Worm (Caenorhabditis elegans) whole organism, L4/young adult: ENCODE data around the gene Y37H2C.4.

ENCODE experiments used
- W03F9.2 ChIP-seq: fragments of 150-350 bp; optimal IDR thresholded peaks from 2 replicates; lab custom pipeline; 2014; ENCODE audit warnings: missing biosample characterization, missing genetic modification characterization
- dao-5 ChIP-seq: sonication (generic microtip); optimal IDR thresholded peaks from 2 replicates; lab custom pipeline; 2016; ENCODE audit warnings: missing genotype, missing genetic modification characterization, moderate library complexity, missing compliant biosample characterization
- him-1 ChIP-seq: sonication (generic microtip); optimal IDR thresholded peaks from 2 replicates; lab custom pipeline; 2016; ENCODE audit warnings: missing genotype, missing genetic modification reagents, missing genetic modification characterization, missing compliant biosample characterization

Y37H2C.4 gene

DNA sequence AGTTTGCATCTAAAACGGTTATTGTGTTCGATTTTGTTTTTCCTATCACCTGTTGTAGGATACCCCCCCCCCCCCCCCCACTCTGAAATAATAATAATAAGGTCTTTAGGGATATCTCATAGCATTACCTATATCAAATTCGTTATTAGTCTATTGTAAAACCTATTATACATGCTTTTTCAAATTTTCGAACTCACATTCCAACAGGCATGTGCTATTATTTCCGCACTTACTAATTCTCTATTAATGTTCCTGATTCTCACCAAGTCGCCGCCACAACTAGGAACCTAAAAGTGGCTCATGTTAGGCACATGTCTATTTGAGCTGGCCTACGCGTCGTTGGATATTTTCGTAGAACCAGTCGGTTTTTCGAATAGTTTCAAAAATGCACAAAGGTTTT lies at the start of gene Y37H2C.4:
TSS of gene Y37H2C.4 (plus strand) at position 301 of the 400 bp plus-strand sequence.
- TF ChIP-seq dao-5 (tag; lab: Kevin White, UChicago) = no peak
- TF ChIP-seq him-1 (tag; lab: Kevin White, UChicago) = no peak
- no peak for TF ChIP-seq W03F9.2 (tag; lab: Kevin White, UChicago)

DNA sequence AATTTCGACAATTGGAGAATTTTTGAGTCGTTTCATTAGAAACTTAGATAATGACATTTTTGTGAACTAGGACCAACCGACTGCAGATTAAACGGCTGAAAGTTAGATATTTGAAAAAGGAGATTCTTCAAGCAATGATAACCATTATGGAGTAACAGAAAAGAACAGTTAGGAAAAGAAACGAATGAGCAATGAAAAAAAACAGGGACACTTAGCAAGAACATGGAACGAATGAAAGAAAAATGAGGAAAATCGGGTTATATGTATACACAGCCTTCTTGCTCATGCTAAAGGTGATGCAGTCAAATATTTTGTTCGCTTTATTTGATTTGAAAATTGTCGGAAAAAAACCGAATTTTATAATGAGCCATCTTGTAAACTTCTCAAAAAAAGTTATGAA lies 46.1 kb upstream of the Y37H2C.4 start, which contains the start of gene F16H6.10:
TSS of gene F16H6.10 (minus strand) at position 101 of the 400 bp plus-strand sequence.
- TF ChIP-seq dao-5 (tag; lab: Kevin White, UChicago) (no peak), W03F9.2 (tag; lab: Kevin White, UChicago) (no peak), him-1 (tag; lab: Kevin White, UChicago) (no peak)

DNA sequence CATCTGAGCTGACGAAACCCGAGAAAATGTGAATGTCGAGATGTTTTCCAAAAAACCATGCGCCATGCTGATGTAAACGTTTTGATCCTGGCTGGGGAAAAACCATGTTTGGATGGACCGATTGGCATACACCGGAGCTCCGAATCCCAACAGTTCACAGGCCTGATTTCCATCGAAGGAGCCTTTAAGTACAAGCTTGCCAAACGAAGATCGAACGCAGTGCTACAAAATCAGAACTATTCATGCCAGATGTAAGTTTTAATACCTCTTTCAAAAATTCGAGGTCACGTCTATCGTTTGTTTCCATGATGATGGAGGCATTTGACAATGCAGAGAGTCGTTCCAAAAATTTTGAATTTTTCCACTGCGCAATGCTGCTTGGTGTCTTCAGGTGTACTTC lies 34.7 kb upstream of the Y37H2C.4 start:
- TF ChIP-seq him-1 (tag; lab: Kevin White, UChicago) (no peak), W03F9.2 (tag; lab: Kevin White, UChicago) (no peak), dao-5 (tag; lab: Kevin White, UChicago) (no peak)

DNA sequence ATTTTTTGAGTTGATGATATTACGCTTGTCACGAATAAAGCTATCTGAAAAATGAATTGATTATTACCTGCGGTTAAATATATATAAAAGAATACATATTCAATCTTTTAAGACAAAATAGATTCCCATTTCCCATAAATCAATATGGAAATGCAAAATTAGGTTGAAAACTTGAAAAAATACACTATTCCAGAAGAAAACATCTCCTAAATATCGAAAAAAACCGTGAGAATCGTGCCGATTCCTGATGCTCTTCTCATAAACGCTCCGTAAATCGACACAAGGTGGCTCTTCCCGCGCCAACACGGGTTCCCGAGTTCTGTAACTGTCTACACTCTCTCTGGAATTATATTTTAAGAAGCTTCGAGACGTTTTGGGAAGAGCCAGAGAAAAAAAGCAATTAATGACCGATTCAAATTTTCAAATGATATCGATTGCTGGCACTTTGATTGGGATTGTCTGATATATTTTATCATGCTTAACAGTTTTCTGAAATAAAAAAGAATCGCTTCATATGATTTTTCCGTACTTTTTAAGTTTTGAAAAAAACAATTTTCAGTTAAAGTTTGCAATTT lies 33.7 kb upstream of the Y37H2C.4 start, which contains the start of gene R10E8.3:
TSS of gene R10E8.3 (minus strand) at position 51 of the 575 bp plus-strand sequence.
- TF ChIP-seq him-1 (tag; lab: Kevin White, UChicago) (no peak), dao-5 (tag; lab: Kevin White, UChicago) (no peak), W03F9.2 (tag; lab: Kevin White, UChicago) (no peak)

DNA sequence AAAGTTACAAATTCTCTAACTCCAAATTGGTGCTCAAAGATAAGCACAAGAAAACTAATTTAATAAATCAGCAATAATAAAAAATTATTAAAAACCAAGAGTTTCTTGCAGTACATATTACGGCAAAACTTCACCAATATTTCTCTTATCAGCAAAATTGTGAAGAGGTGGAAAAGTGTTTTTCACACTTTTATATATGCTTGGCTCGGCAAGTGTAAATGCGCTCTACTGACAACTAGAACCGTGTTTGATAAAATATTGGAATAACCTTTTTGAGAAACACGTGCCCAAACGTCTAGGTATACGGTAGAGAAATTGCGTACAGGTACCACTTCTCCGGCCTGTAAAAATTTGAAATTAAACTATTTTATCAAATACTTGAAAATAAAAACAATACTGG lies 29.2 kb upstream of the Y37H2C.4 start, which contains the start of gene R10E8.8:
TSS of gene R10E8.8 (minus strand) at position 343 of the 400 bp plus-strand sequence.
- TF ChIP-seq him-1 (tag; lab: Kevin White, UChicago) (no peak), dao-5 (tag; lab: Kevin White, UChicago) (no peak), W03F9.2 (tag; lab: Kevin White, UChicago) (peak; percentile 30)

DNA sequence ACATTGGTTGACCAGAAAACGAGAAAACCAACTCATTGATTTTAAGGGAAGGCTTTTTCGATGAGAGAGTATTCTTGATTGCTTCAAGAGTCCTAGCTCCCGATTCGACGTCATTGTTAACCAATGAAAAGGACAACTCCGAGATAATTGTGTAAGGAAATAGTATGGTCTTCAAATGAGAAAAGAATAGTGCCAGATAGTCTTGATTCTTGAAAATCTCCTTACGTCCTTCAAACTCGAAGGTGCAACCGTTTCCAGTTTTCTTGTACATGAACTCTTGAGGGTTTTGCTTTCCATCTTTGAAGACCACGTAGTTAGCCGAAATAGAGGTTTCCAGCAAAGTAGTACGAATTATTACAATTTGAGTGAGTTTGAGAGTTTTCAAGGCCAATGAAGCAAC lies 27.3 kb upstream of the Y37H2C.4 start:
- TF ChIP-seq W03F9.2 (tag; lab: Kevin White, UChicago) (no peak), dao-5 (tag; lab: Kevin White, UChicago) (no peak), him-1 (tag; lab: Kevin White, UChicago) (no peak)

DNA sequence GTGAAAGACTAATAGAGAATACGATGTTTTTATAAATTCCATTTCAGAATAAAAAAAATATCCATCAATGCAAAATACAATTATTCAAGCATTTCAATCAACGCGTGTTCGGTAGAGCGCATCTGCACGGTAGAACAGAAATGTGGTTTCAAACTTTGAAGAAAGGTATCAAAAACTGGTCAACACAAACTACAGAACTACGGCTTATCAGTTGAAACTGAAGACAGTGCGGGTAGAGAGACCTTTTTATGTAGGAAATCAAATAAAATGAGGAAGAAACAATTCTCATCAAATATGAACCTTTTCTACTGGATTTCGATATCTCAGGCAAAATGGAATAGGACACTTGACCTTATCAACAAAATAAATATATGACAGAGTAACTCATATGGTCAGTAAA lies 26.1 kb upstream of the Y37H2C.4 start:
- no peak for TF ChIP-seq dao-5 (tag; lab: Kevin White, UChicago)
- TF ChIP-seq W03F9.2 (tag; lab: Kevin White, UChicago) = no peak
- TF ChIP-seq him-1 (tag; lab: Kevin White, UChicago) = no peak

DNA sequence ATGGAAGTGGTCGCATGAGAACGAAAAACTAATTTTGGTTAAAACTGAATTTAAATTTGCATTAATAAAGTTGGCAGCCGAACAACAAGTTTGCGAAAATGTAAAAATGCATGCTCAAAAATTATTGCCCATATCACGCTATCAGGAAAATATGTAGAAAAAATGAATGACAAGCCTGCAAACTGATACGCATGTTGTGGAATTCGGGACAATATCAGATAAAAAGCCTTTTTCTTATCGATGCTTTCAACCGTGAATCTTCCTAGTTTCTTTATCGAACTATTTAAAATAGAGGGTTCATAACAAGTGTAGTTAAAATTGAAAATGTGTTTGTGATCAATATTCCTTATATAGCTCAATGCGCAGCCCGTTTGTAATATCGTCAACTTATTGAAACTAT lies 24.4 kb upstream of the Y37H2C.4 start:
- TF ChIP-seq him-1 (tag; lab: Kevin White, UChicago) (no peak), dao-5 (tag; lab: Kevin White, UChicago) (no peak), W03F9.2 (tag; lab: Kevin White, UChicago) (no peak)

DNA sequence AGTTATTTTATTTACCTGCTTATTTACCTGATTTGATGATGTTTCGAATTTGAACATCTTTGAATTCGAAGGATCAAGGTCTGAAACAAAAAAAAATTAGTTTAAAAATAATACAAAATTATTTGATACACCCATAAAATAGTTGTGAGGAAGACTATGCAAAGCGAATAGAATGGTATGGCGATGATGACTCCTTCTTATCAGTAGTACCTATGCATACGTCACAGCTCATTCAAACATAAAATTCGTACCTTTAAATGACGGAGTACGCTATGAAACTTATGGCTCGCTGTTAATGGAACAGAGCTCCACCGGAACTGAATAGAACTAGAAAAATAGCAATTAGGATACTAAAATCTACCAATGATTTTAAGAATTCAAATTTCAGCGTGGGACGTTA lies 18.3 kb upstream of the Y37H2C.4 start, which contains the start of gene R10E8.1:
TSS of gene R10E8.1 (minus strand) at position 178 of the 400 bp plus-strand sequence.
- no peak for TF ChIP-seq dao-5 (tag; lab: Kevin White, UChicago)
- no peak for TF ChIP-seq W03F9.2 (tag; lab: Kevin White, UChicago)
- TF ChIP-seq him-1 (tag; lab: Kevin White, UChicago) = no peak

DNA sequence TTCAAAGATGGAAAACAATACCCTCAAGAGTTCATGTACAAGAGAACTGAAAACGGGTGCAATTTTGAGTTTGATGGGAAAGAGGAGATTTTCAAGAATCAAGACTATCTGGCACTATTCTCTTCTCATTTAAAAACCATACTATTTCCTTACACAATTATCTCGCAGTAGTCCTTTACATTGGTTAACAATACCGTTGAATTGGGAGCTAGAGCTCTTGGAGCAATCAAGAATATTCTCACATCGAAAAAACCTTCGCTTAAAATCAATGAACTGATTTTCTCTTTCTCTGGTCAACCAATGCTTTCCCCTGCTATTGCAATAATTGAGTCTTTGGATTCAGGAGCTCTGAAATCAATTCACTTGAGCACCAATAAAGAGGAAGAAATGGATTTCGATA lies 17.0 kb upstream of the Y37H2C.4 start, which contains the start of gene R10E8.2:
TSS of gene R10E8.2 (plus strand) at position 301 of the 400 bp plus-strand sequence.
- TF ChIP-seq him-1 (tag; lab: Kevin White, UChicago) = no peak
- no peak for TF ChIP-seq W03F9.2 (tag; lab: Kevin White, UChicago)
- TF ChIP-seq dao-5 (tag; lab: Kevin White, UChicago) = no peak

DNA sequence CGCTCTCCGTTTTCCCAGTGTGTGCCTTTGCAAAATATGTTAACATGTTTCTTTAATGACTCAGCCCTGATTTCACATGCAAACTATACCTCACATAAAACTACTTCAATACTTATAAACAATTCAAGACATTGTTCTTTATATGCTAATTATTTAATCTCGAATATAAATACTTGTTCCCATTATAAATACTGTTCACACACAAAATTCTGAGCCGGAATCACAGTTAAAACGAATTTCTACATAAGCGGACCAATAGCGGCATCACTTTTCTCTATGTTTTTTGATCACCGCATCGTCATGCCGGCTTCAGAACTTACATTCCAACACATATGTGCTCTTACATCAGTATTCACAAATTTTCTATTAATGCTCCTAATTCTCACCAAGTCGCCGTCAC lies 16.0 kb upstream of the Y37H2C.4 start, which contains the start of gene R10E8.5:
TSS of gene R10E8.5 (plus strand) at position 301 of the 400 bp plus-strand sequence.
- TF ChIP-seq W03F9.2 (tag; lab: Kevin White, UChicago) = no peak
- TF ChIP-seq him-1 (tag; lab: Kevin White, UChicago) = no peak
- no peak for TF ChIP-seq dao-5 (tag; lab: Kevin White, UChicago)

DNA sequence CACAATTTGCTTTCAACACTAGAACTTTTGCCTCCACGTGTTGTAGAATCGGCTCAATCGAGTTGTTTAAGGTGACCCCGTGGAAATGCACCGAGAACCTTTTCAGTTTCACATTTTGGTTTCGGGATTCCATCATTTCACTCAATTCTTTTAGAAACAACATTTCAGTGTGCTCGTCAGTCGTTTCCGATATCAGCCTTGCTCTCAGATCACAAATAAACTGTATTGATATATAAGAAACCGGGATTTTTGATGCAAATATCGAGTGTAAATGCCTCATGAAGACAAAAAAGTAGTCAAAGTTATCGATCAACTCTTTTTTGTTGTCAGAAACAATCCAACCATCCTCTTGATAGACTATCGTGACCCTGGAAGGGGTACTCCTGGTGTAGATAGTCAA lies 5.0 kb upstream of the Y37H2C.4 start:
- TF ChIP-seq him-1 (tag; lab: Kevin White, UChicago) (no peak), dao-5 (tag; lab: Kevin White, UChicago) (no peak), W03F9.2 (tag; lab: Kevin White, UChicago) (no peak)

DNA sequence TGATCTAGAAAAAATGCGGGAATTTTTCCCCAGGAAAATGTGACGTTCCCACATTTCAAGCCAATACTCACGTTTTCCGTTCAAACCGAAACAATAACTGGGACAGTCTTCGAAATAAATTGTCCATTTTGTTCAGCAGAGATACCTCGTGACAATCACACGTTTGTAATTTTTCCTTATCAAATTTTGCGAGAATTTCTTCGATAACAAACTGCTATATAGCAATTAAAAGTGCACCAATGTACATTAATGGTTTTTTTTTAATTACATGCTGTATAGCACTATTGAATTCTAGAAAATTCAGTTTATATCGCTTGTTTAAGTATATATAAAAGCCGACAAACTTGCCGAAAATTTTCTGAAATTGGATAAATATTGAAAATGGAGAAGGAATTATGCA lies 4.3 kb upstream of the Y37H2C.4 start, which contains the start of gene R10E8.6:
TSS of gene R10E8.6 (minus strand) at position 154 of the 400 bp plus-strand sequence.
- TF ChIP-seq dao-5 (tag; lab: Kevin White, UChicago) (no peak), him-1 (tag; lab: Kevin White, UChicago) (no peak), W03F9.2 (tag; lab: Kevin White, UChicago) (no peak)

DNA sequence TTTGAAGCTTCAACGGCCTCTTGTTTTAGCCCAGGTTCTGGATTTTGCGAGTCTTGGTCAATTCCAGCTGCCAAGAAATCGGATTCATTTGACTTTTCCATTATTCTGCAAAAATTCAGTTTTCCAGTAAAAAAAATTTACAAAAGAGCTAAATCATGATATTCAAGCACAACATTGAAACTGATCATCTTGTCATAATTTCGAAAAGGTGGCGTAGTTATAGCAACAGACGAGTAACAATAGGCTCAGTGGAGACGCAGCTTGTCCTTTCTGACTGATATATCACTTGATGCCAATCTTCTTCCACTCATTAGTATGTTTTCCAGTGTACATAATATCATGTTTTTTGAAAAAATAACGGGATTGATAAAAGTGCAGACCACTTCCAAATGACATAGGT lies 1.8 kb upstream of the Y37H2C.4 start, which contains the start of gene fbxa-213:
TSS of gene fbxa-213 (minus strand) at position 101 of the 400 bp plus-strand sequence.
- TF ChIP-seq W03F9.2 (tag; lab: Kevin White, UChicago) (no peak), dao-5 (tag; lab: Kevin White, UChicago) (no peak), him-1 (tag; lab: Kevin White, UChicago) (no peak)
